Fruit fly (Drosophila melanogaster): Measurements from ENCODE around the gene CG6766.

- no peak for TF ChIP-seq CG14655 (GFP tag; optimal IDR thresholded peaks at IDR 0.05)
- TF ChIP-seq rn (GFP tag; IDR thresholded peaks at IDR 0.05) = no peak
- TF ChIP-seq Pif1A (GFP tag; optimal IDR thresholded peaks at IDR 0.05) = no peak
- no peak for TF ChIP-seq fd96Ca (GFP tag; IDR thresholded peaks at IDR 0.05)
- TF ChIP-seq CG15710 (tag; optimal IDR thresholded peaks at IDR 0.05) = peak; percentile 15
- no peak for TF ChIP-seq CG9948 (tag; optimal IDR thresholded peaks at IDR 0.05)
- no peak for TF ChIP-seq CG4496 (GFP tag; IDR thresholded peaks at IDR 0.05)
- TF ChIP-seq gl (tag; optimal IDR thresholded peaks at IDR 0.05) = no peak
These were observed 22.5 kb upstream of the CG6766 start, which contains the start of gene Rab3-GAP for dm6 chr2L:12063035-12063434.
